Worm (Caenorhabditis elegans) whole organism, late embryonic: ENCODE measurements around the gene tsfm-1.

Source experiments
- C08G9.2 ChIP-seq: sonication (generic microtip); optimal IDR thresholded peaks from 2 replicates; lab custom pipeline; 2016; ENCODE audit warnings: mild to moderate bottlenecking, missing genetic modification characterization, moderate library complexity, missing compliant biosample characterization
- ahr-1 ChIP-seq: sonication (generic microtip); optimal IDR thresholded peaks from 2 replicates; lab custom pipeline; 2016; ENCODE audit warnings: missing genetic modification characterization, missing compliant biosample characterization
- ceh-14 ChIP-seq: sonication (generic microtip); optimal IDR thresholded peaks from 2 replicates; lab custom pipeline; 2016; ENCODE audit warnings: missing genotype, missing genetic modification characterization, missing compliant biosample characterization
- ceh-2 ChIP-seq: sonication (generic microtip); optimal IDR thresholded peaks from 2 replicates; lab custom pipeline; 2016; ENCODE audit warnings: missing genotype, missing genetic modification characterization, missing compliant biosample characterization
- che-1 ChIP-seq: sonication (generic microtip); optimal IDR thresholded peaks from 2 replicates; lab custom pipeline; 2016; ENCODE audit warnings: mild to moderate bottlenecking, missing genetic modification characterization, missing compliant biosample characterization
- nhr-11 ChIP-seq: fragments of 150-350 bp; optimal IDR thresholded peaks from 2 replicates; lab custom pipeline; 2014; ENCODE audit warnings: missing biosample characterization, missing genetic modification characterization
- pqm-1 ChIP-seq: sonication (generic microtip); optimal IDR thresholded peaks from 2 replicates; lab custom pipeline; 2016; ENCODE audit warnings: missing genetic modification characterization, missing compliant biosample characterization
- syd-9 ChIP-seq: sonication (generic microtip); optimal IDR thresholded peaks from 2 replicates; lab custom pipeline; 2016; ENCODE audit warnings: mild to moderate bottlenecking, missing genetic modification characterization, moderate library complexity, missing compliant biosample characterization
- unc-55 ChIP-seq: sonication (generic microtip); optimal IDR thresholded peaks from 2 replicates; lab custom pipeline; 2017; ENCODE audit warnings: missing biosample characterization, missing genetic modification reagents, missing genetic modification characterization
- unc-86 ChIP-seq: sonication (generic microtip); optimal IDR thresholded peaks from 2 replicates; lab custom pipeline; 2016; ENCODE audit warnings: missing genetic modification characterization, missing compliant biosample characterization

- TF ChIP-seq unc-86 (tag; lab: Kevin White, UChicago) = no peak
- TF ChIP-seq C08G9.2 (tag; lab: Kevin White, UChicago) = no peak
- TF ChIP-seq ahr-1 (tag; lab: Kevin White, UChicago) = no peak
- TF ChIP-seq ceh-14 = no peak
- TF ChIP-seq syd-9 (tag; lab: Kevin White, UChicago) = no peak
- no peak for TF ChIP-seq unc-55 (GFP tag; lab: Kevin White, UChicago)
- no peak for TF ChIP-seq ceh-2 (tag; lab: Kevin White, UChicago)
- no peak for TF ChIP-seq che-1 (tag; lab: Kevin White, UChicago)
- no peak for TF ChIP-seq nhr-11
- no peak for TF ChIP-seq pqm-1 (tag; lab: Kevin White, UChicago)
Measured at ce11 chrV:12271495-12271894, at the start of gene tsfm-1, which contains the start of gene capg-2.
